Worm (Caenorhabditis elegans) whole organism, young adult: ENCODE results near the gene acly-2.
A peak's percentile ranks its signal among the peaks of the same experiment; 100 is the strongest.

Experiments
- B0035.1 ChIP-seq: sonication (generic microtip); optimal IDR thresholded peaks from 2 replicates; lab custom pipeline; 2016; ENCODE audit warnings: missing genetic modification characterization, mild to moderate bottlenecking, missing compliant biosample characterization, missing genotype, missing genetic modification reagents
- F10E7.11 ChIP-seq: sonication (generic microtip); optimal IDR thresholded peaks from 2 replicates; lab custom pipeline; 2017; ENCODE audit warnings: mild to moderate bottlenecking, missing genetic modification characterization, moderate library complexity, missing compliant biosample characterization
- F22D6.2 ChIP-seq: sonication (generic microtip); optimal IDR thresholded peaks from 2 replicates; lab custom pipeline; 2016; ENCODE audit warnings: mild to moderate bottlenecking, missing genetic modification characterization, missing compliant biosample characterization
- bed-1 ChIP-seq: fragments of 200-800 bp; sonication (Bioruptor generic); IDR thresholded peaks from 2 replicates; pipeline ENCODE4 v1.3.6; 2022; ENCODE audit warnings: missing genetic modification reagents, missing genetic modification characterization, missing compliant biosample characterization
- bed-2 ChIP-seq: fragments of 200-800 bp; sonication (Bioruptor generic); IDR thresholded peaks from 2 replicates; pipeline ENCODE4 v1.3.6; 2022; ENCODE audit warnings: missing genetic modification reagents, missing genetic modification characterization, missing compliant biosample characterization
- die-1 ChIP-seq: sonication (generic microtip); optimal IDR thresholded peaks from 2 replicates; lab custom pipeline; 2016; ENCODE audit warnings: missing genotype, mild to moderate bottlenecking, missing genetic modification characterization, missing compliant biosample characterization
- egrh-3 ChIP-seq: fragments of 200-800 bp; sonication (Bioruptor generic); IDR thresholded peaks from 2 replicates; pipeline ENCODE4 v1.3.6; 2022; ENCODE audit warnings: missing genetic modification reagents, missing genetic modification characterization, missing compliant biosample characterization
- hsf-1 ChIP-seq: fragments of 200-800 bp; sonication (Bioruptor generic); IDR thresholded peaks from 2 replicates; pipeline ENCODE4 v1.3.6; 2022; ENCODE audit warnings: missing genetic modification reagents, missing genetic modification characterization, missing compliant biosample characterization
- lag-1 ChIP-seq: fragments of 200-800 bp; sonication (Bioruptor generic); IDR thresholded peaks from 2 replicates; pipeline ENCODE4 v1.3.6; 2022; ENCODE audit warnings: missing genetic modification reagents, missing genetic modification characterization, missing compliant biosample characterization
- let-526 ChIP-seq: fragments of 200-800 bp; sonication (Bioruptor generic); IDR thresholded peaks from 2 replicates; pipeline ENCODE4 v1.3.6; 2022; ENCODE audit warnings: missing genetic modification reagents, missing genetic modification characterization, missing compliant biosample characterization
- let-607 ChIP-seq, 2 experiments: fragments of 200-800 bp in 1 of 2; sonication (Bioruptor generic) in 1 of 2; sonication (generic microtip) in 1 of 2; optimal IDR thresholded peaks; 2 replicates each; lab custom pipeline; 2016 to 2018; ENCODE audit warnings: mild to moderate bottlenecking in 2 of 2, missing compliant biosample characterization in 2 of 2, missing genetic modification characterization in 2 of 2, moderate library complexity in 2 of 2, missing genotype in 1 of 2
- mes-4 ChIP-seq: sonication (generic microtip); optimal IDR thresholded peaks from 2 replicates; lab custom pipeline; 2016; ENCODE audit warnings: missing genotype, missing genetic modification characterization, missing compliant biosample characterization
- mxl-1 ChIP-seq: sonication (generic microtip); optimal IDR thresholded peaks from 2 replicates; lab custom pipeline; 2016; ENCODE audit warnings: missing genetic modification characterization, missing compliant biosample characterization
- nhr-120 ChIP-seq: fragments of 200-800 bp; sonication (Bioruptor generic); IDR thresholded peaks from 2 replicates; pipeline ENCODE4 v1.3.6; 2022; ENCODE audit warnings: missing genetic modification characterization, missing compliant biosample characterization
- nhr-80 ChIP-seq: sonication (generic microtip); optimal IDR thresholded peaks from 2 replicates; lab custom pipeline; 2016; ENCODE audit warnings: missing genetic modification characterization, missing compliant biosample characterization
- nhr-90 ChIP-seq: sonication (generic microtip); optimal IDR thresholded peaks from 2 replicates; lab custom pipeline; 2016; ENCODE audit warnings: missing genotype, mild to moderate bottlenecking, missing genetic modification characterization, missing compliant biosample characterization
- pha-4 ChIP-seq: fragments of 150-350 bp; sonication (generic microtip); optimal IDR thresholded peaks from 2 replicates; lab custom pipeline; 2014; ENCODE audit warnings: missing biosample characterization, missing genetic modification reagents, missing genetic modification characterization
- repo-1 ChIP-seq: sonication (generic microtip); optimal IDR thresholded peaks from 2 replicates; lab custom pipeline; 2017; ENCODE audit warnings: mild to moderate bottlenecking, missing genetic modification characterization, missing compliant biosample characterization
- rpc-1 ChIP-seq, 2 experiments: fragments of 150-350 bp in 1 of 2; sonication (generic microtip) in 1 of 2; optimal IDR thresholded peaks; 2 replicates each; lab custom pipeline; 2014 to 2018; ENCODE audit warnings: missing biosample characterization in 1 of 2, missing genetic modification characterization in 1 of 2, missing genetic modification reagents in 1 of 2, missing genotype in 1 of 2
- sea-2 ChIP-seq: fragments of 200-800 bp; sonication (Bioruptor generic); IDR thresholded peaks from 2 replicates; pipeline ENCODE4 v1.3.6; 2022; ENCODE audit warnings: missing genetic modification characterization, missing compliant biosample characterization
- snpc-1.3 ChIP-seq: sonication (generic microtip); optimal IDR thresholded peaks from 2 replicates; lab custom pipeline; 2017; ENCODE audit warnings: missing genetic modification characterization, mild to moderate bottlenecking, missing compliant biosample characterization, antibody characterized with exemption, moderate library complexity, missing genotype, missing genetic modification reagents; ENCODE audit not compliant: insufficient read depth
- snpc-3.4 ChIP-seq: sonication (generic microtip); optimal IDR thresholded peaks from 2 replicates; lab custom pipeline; 2017; ENCODE audit warnings: missing genetic modification characterization, mild to moderate bottlenecking, missing compliant biosample characterization, antibody characterized with exemption, moderate library complexity, missing genotype, missing genetic modification reagents
- somi-1 ChIP-seq: fragments of 200-800 bp; sonication (Bioruptor generic); optimal IDR thresholded peaks from 2 replicates; lab custom pipeline; 2018; ENCODE audit warnings: mild to moderate bottlenecking, missing genetic modification characterization, missing compliant biosample characterization
- sptf-2 ChIP-seq: fragments of 200-800 bp; sonication (Bioruptor generic); optimal IDR thresholded peaks from 2 replicates; lab custom pipeline; 2018; ENCODE audit warnings: mild to moderate bottlenecking, missing genetic modification characterization, missing compliant biosample characterization

Gene acly-2

DNA sequence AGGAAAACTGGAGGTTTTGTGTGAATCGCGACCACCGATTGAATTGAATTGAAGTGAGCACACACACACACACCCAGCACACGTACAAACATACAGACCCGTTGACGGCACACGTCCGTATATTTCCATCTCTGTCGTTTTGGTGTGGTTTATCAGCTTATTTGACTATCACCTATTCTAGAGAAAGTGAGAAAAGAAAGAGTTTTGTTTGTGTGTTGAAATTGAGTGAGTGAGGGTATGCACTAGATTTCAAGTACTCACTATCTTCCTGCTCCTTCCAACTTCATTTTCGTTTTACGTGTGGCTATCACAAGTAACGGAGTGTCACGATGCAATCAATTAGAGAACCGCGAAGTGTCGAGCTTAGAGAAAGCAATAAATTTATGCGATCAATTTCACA lies 47.6 kb downstream of the acly-2 start (continued):
- no peak for TF ChIP-seq F10E7.11 (tag; lab: Kevin White, UChicago)

DNA sequence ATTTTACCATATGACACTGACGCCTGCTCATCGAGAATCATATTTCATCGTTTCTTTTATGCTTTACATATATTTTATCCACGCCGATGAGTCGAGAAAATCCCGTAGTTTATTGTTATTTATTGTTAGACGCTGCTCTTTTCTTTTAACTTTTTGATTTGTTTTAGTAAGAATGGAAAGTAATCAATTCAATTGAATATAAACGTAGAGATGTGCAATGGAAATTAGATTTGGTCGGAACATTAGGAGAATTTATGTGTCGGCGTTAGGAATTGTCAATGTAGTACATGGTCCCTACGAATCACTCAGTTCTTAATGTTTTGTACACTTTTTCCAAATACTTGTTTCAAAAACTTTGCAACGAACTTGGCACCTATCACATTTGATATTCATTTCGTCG lies 49.0 kb downstream of the acly-2 start:
- TF ChIP-seq lag-1 (GFP tag; lab: Robert Waterston, UW) (no peak), sptf-2 (GFP tag; lab: Kevin White, UChicago) (no peak), let-526 (GFP tag; lab: Robert Waterston, UW) (no peak), sea-2 (GFP tag; lab: Robert Waterston, UW) (no peak), hsf-1 (GFP tag; lab: Robert Waterston, UW) (no peak), B0035.1 (tag; lab: Kevin White, UChicago) (no peak), egrh-3 (no peak), snpc-1.3 (tag; lab: Kevin White, UChicago) (no peak), let-607 (tag; optimal IDR thresholded peaks at IDR 0.05; lab: Kevin White, UChicago) (no peak), pha-4 (tag; lab: Kevin White, UChicago) (no peak), mes-4 (no peak), nhr-120 (GFP tag; lab: Robert Waterston, UW) (no peak), repo-1 (tag; lab: Kevin White, UChicago) (no peak), snpc-3.4 (tag; lab: Kevin White, UChicago) (no peak), die-1 (tag; lab: Kevin White, UChicago) (no peak), mxl-1 (tag; lab: Kevin White, UChicago) (no peak), nhr-90 (tag; lab: Kevin White, UChicago) (no peak), rpc-1 (optimal IDR thresholded peaks at IDR 0.05; lab: Kevin White, UChicago) (no peak), rpc-1 (tag; optimal IDR thresholded peaks at IDR 0.05; lab: Kevin White, UChicago) (no peak), nhr-80 (tag; lab: Kevin White, UChicago) (no peak), bed-2 (GFP tag; lab: Robert Waterston, UW) (no peak)

DNA sequence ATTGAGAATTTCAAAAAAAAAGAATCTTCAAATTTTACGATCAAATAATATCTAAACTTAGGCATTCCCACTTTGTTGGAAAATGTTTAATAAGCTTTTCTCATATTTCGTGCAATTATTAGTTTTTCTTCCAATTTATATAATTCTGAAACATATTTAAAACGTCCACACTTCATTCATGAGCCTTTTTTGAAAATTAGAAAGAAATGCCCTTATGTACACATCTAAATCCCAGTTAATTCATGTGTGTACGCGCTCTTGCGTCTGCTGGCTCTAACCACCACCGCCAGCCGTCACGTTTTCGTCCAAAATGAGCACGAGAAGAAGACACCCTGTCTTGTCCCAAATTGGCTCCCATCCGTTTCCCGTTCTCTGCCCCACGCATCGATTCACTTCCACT lies 50.3 kb downstream of the acly-2 start:
- TF ChIP-seq bed-1 (GFP tag; lab: Robert Waterston, UW), result 0 out of 2 replicates have a peak, but pooled peaks have one; percentile 44
- TF ChIP-seq somi-1, result no peak
- TF ChIP-seq F22D6.2 (tag; lab: Kevin White, UChicago), result no peak
